Worm (Caenorhabditis elegans) whole organism, L4 larva: ENCODE data around the gene rnf-121.

Experiments
- F10B5.3 ChIP-seq: sonication (generic microtip); optimal IDR thresholded peaks from 2 replicates; lab custom pipeline; 2016; ENCODE audit warnings: mild to moderate bottlenecking, missing genetic modification characterization, missing compliant biosample characterization
- F49E8.2 ChIP-seq: sonication (generic microtip); optimal IDR thresholded peaks from 2 replicates; lab custom pipeline; 2016; ENCODE audit warnings: missing compliant biosample characterization, mild to moderate bottlenecking, missing genetic modification characterization, borderline replicate concordance
- R02D3.7 ChIP-seq: fragments of 150-350 bp; sonication (generic microtip); optimal IDR thresholded peaks from 3 replicates; lab custom pipeline; 2014; ENCODE audit warnings: missing biosample characterization, missing genetic modification characterization
- T20F7.1 ChIP-seq: fragments of 200-800 bp; sonication (Bioruptor generic); optimal IDR thresholded peaks from 2 replicates; lab custom pipeline; 2018; ENCODE audit warnings: mild to moderate bottlenecking, missing genetic modification characterization, missing compliant biosample characterization
- T26A8.4 ChIP-seq: fragments of 200-800 bp; sonication (Bioruptor generic); IDR thresholded peaks from 2 replicates; pipeline ENCODE4 v1.3.6; 2022; ENCODE audit warnings: missing genetic modification characterization, missing compliant biosample characterization
- ama-1 ChIP-seq: fragments of 150-350 bp; optimal IDR thresholded peaks from 2 replicates; lab custom pipeline; 2014; ENCODE audit warnings: inconsistent platforms, mixed read lengths
- arid-1 ChIP-seq: fragments of 200-800 bp; sonication (Bioruptor generic); conservative IDR thresholded peaks from 2 replicates; pipeline ENCODE4 v1.3.6; 2022; ENCODE audit warnings: missing genetic modification reagents, missing genetic modification characterization, missing compliant biosample characterization
- ceh-28 ChIP-seq: fragments of 150-350 bp; optimal IDR thresholded peaks from 2 replicates; lab custom pipeline; 2014; ENCODE audit warnings: missing biosample characterization, missing genetic modification reagents, missing genetic modification characterization
- ceh-82 ChIP-seq: sonication (generic microtip); optimal IDR thresholded peaks from 2 replicates; lab custom pipeline; 2017; ENCODE audit warnings: missing biosample characterization, missing genetic modification characterization
- ces-1 ChIP-seq: fragments of 150-350 bp; sonication (generic microtip); optimal IDR thresholded peaks from 4 replicates; lab custom pipeline; 2014; ENCODE audit warnings: missing biosample characterization, missing genetic modification reagents, missing genetic modification characterization
- ctbp-1 ChIP-seq: fragments of 200-800 bp; sonication (Bioruptor generic); IDR thresholded peaks from 2 replicates; pipeline ENCODE4 v1.3.6; 2022; ENCODE audit warnings: missing genetic modification reagents, missing genetic modification characterization, missing compliant biosample characterization
- daf-8 ChIP-seq: fragments of 200-800 bp; sonication (Bioruptor generic); IDR thresholded peaks from 2 replicates; pipeline ENCODE4 v1.3.6; 2022; ENCODE audit warnings: missing genetic modification characterization, missing compliant biosample characterization
- dmd-8 ChIP-seq: fragments of 200-800 bp; sonication (Bioruptor generic); IDR thresholded peaks from 2 replicates; pipeline ENCODE4 v1.3.6; 2022; ENCODE audit warnings: missing genetic modification characterization, missing compliant biosample characterization
- duxl-1 ChIP-seq: sonication (generic microtip); optimal IDR thresholded peaks from 2 replicates; lab custom pipeline; 2016; ENCODE audit warnings: mild to moderate bottlenecking, missing genetic modification characterization, moderate library complexity, missing compliant biosample characterization; ENCODE audit not compliant: poor library complexity
- dve-1 ChIP-seq: sonication (generic microtip); optimal IDR thresholded peaks from 2 replicates; lab custom pipeline; 2017; ENCODE audit warnings: antibody characterized with exemption, mild to moderate bottlenecking, missing genetic modification characterization, missing compliant biosample characterization; ENCODE audit not compliant: insufficient read depth
- egl-27 ChIP-seq: sonication (generic microtip); optimal IDR thresholded peaks from 3 replicates; lab custom pipeline; 2017; ENCODE audit warnings: missing biosample characterization, missing genetic modification reagents, missing genetic modification characterization
- egl-43 ChIP-seq: fragments of 200-800 bp; sonication (Bioruptor generic); IDR thresholded peaks from 2 replicates; pipeline ENCODE4 v1.3.6; 2022; ENCODE audit warnings: missing genetic modification reagents, missing genetic modification characterization, missing compliant biosample characterization
- hif-1 ChIP-seq, 2 experiments: sonication (generic microtip); optimal IDR thresholded peaks; 2 replicates each; lab custom pipeline; 2016 to 2017; ENCODE audit warnings: missing compliant biosample characterization in 2 of 2, missing genetic modification characterization in 2 of 2, missing genetic modification reagents in 2 of 2, missing genotype in 2 of 2, mild to moderate bottlenecking in 1 of 2
- hlh-30 ChIP-seq: sonication (generic microtip); optimal IDR thresholded peaks from 2 replicates; lab custom pipeline; 2017; ENCODE audit warnings: antibody characterized with exemption, mild to moderate bottlenecking, missing genetic modification characterization, missing compliant biosample characterization; ENCODE audit not compliant: insufficient read depth
- lim-7 ChIP-seq: fragments of 200-800 bp; sonication (Bioruptor generic); IDR thresholded peaks from 2 replicates; pipeline ENCODE4 v1.3.6; 2022; ENCODE audit warnings: missing genetic modification characterization, missing compliant biosample characterization
- lin-38 ChIP-seq: fragments of 200-800 bp; sonication (Bioruptor generic); IDR thresholded peaks from 2 replicates; pipeline ENCODE4 v1.3.6; 2022; ENCODE audit warnings: missing genetic modification reagents, missing genetic modification characterization, missing compliant biosample characterization
- lsy-2 ChIP-seq, 2 experiments: fragments of 150-350 bp in 1 of 2; sonication (generic microtip) in 1 of 2; optimal IDR thresholded peaks; 2 replicates each; lab custom pipeline; 2014 to 2017; ENCODE audit warnings: missing biosample characterization in 2 of 2, missing genetic modification characterization in 2 of 2
- madf-5 ChIP-seq, 2 experiments: fragments of 200-800 bp; sonication (Bioruptor generic); IDR thresholded peaks; 2 replicates each; pipeline ENCODE4 v1.3.6; 2022; ENCODE audit warnings: missing compliant biosample characterization in 2 of 2, missing genetic modification characterization in 2 of 2
- mep-1 ChIP-seq: fragments of 150-350 bp; sonication (generic microtip); optimal IDR thresholded peaks from 3 replicates; lab custom pipeline; 2014; ENCODE audit warnings: missing biosample characterization, missing genetic modification characterization
- mxl-2 ChIP-seq: fragments of 200-800 bp; sonication (Bioruptor generic); conservative IDR thresholded peaks from 2 replicates; pipeline ENCODE4 v1.3.6; 2022; ENCODE audit warnings: missing genetic modification reagents, missing genetic modification characterization, missing compliant biosample characterization
- mxl-3 ChIP-seq: fragments of 200-800 bp; sonication (Bioruptor generic); optimal IDR thresholded peaks from 2 replicates; lab custom pipeline; 2018; ENCODE audit warnings: mild to moderate bottlenecking, missing genetic modification characterization, missing compliant biosample characterization
- nhr-102 ChIP-seq: sonication (generic microtip); optimal IDR thresholded peaks from 2 replicates; lab custom pipeline; 2016; ENCODE audit warnings: mild to moderate bottlenecking, missing genetic modification characterization, moderate library complexity, missing compliant biosample characterization
- nhr-11 ChIP-seq: fragments of 150-350 bp; optimal IDR thresholded peaks from 2 replicates; lab custom pipeline; 2014; ENCODE audit warnings: missing biosample characterization, missing genetic modification characterization
- nhr-111 ChIP-seq: fragments of 200-800 bp; sonication (Bioruptor generic); optimal IDR thresholded peaks from 2 replicates; lab custom pipeline; 2018; ENCODE audit warnings: mild to moderate bottlenecking, missing genetic modification characterization, missing compliant biosample characterization
- nhr-237 ChIP-seq: sonication (generic microtip); optimal IDR thresholded peaks from 2 replicates; lab custom pipeline; 2017; ENCODE audit warnings: missing biosample characterization, missing genetic modification characterization
- nhr-28 ChIP-seq: fragments of 150-350 bp; optimal IDR thresholded peaks from 2 replicates; lab custom pipeline; 2014; ENCODE audit warnings: missing biosample characterization, missing genetic modification characterization
- nhr-48 ChIP-seq: sonication (generic microtip); optimal IDR thresholded peaks from 2 replicates; lab custom pipeline; 2016; ENCODE audit warnings: mild to moderate bottlenecking, missing genetic modification characterization, missing compliant biosample characterization
- nhr-6 ChIP-seq: fragments of 150-350 bp; optimal IDR thresholded peaks from 2 replicates; lab custom pipeline; 2014; ENCODE audit warnings: missing biosample characterization, missing genetic modification characterization
- pha-4 ChIP-seq, 2 experiments: fragments of 150-350 bp in 1 of 2; fragments of 200-800 bp in 1 of 2; sonication (Bioruptor generic) in 1 of 2; IDR thresholded peaks in 1 of 2; optimal IDR thresholded peaks in 1 of 2; 2 replicates each; pipeline versions ENCODE4 v1.3.6 to Lab custom; 2014 to 2022; ENCODE audit warnings: missing genetic modification characterization in 2 of 2, missing genetic modification reagents in 2 of 2, missing biosample characterization in 1 of 2, missing compliant biosample characterization in 1 of 2
- php-3 ChIP-seq: fragments of 200-800 bp; sonication (Bioruptor generic); IDR thresholded peaks from 2 replicates; pipeline ENCODE4 v1.3.6; 2022; ENCODE audit warnings: missing genetic modification reagents, missing genetic modification characterization, missing compliant biosample characterization
- set-16 ChIP-seq: fragments of 200-800 bp; sonication (Bioruptor generic); IDR thresholded peaks from 2 replicates; pipeline ENCODE4 v1.3.6; 2022; ENCODE audit warnings: missing genetic modification reagents, missing genetic modification characterization, missing compliant biosample characterization
- unc-39 ChIP-seq: sonication (generic microtip); optimal IDR thresholded peaks from 2 replicates; lab custom pipeline; 2017; ENCODE audit warnings: missing biosample characterization, missing genetic modification characterization
- zag-1 ChIP-seq: fragments of 150-350 bp; optimal IDR thresholded peaks from 2 replicates; lab custom pipeline; 2014; ENCODE audit warnings: missing biosample characterization, missing genetic modification characterization
- zfp-2 ChIP-seq: sonication (generic microtip); optimal IDR thresholded peaks from 2 replicates; lab custom pipeline; 2016; ENCODE audit warnings: mild to moderate bottlenecking, missing genetic modification characterization, missing compliant biosample characterization
- zfp-3 ChIP-seq: fragments of 200-800 bp; sonication (Bioruptor generic); conservative IDR thresholded peaks from 2 replicates; pipeline ENCODE4 v1.3.6; 2022; ENCODE audit warnings: missing genetic modification reagents, missing genetic modification characterization, missing compliant biosample characterization

rnf-121 gene

ce11 chrIII:4160937-4161336 is 9.8 kb downstream of the rnf-121 start, which contains the start of gene C01G12.16 (continued):
- TF ChIP-seq nhr-6: no peak
- TF ChIP-seq zag-1 (tag; lab: Kevin White, UChicago): no peak

ce11 chrIII:4157298-4157697 is 13.5 kb downstream of the rnf-121 start, which contains the start of gene C16C10.9:
Gene C16C10.9 (minus strand): TSS chrIII:4157398.
- no peak for TF ChIP-seq mxl-2 (GFP tag; lab: Robert Waterston, UW)
- TF ChIP-seq pha-4 (GFP tag; IDR thresholded peaks at IDR 0.05; lab: Robert Waterston, UW): no peak
- no peak for TF ChIP-seq pha-4 (tag; optimal IDR thresholded peaks at IDR 0.05; lab: Kevin White, UChicago)
- TF ChIP-seq madf-5 (GFP tag; IDR thresholded peaks at IDR 0.05; lab: Robert Waterston, UW): no peak
- no peak for TF ChIP-seq T20F7.1 (GFP tag; lab: Kevin White, UChicago)
- TF ChIP-seq F10B5.3 (tag; lab: Kevin White, UChicago): no peak
- no peak for TF ChIP-seq mxl-3 (GFP tag; lab: Kevin White, UChicago)

- TF ChIP-seq nhr-237 (no peak), ctbp-1 (GFP tag; lab: Robert Waterston, UW) (no peak), R02D3.7 (no peak), egl-43 (GFP tag; lab: Robert Waterston, UW) (no peak), lsy-2 (tag; optimal IDR thresholded peaks at IDR 0.05; lab: Kevin White, UChicago) (peak in 1 of 2 experiments; percentile 41), hif-1 (tag; optimal IDR thresholded peaks at IDR 0.05; lab: Kevin White, UChicago) (no peak)
Measured at ce11 chrIII:4153299-4153698, 17.5 kb downstream of the rnf-121 start, which contains the start of gene glod-4. Gene glod-4 (plus strand): TSS chrIII:4153599.

- TF ChIP-seq lin-38: peak; percentile 21; the same call in 1 of the 2 replicates
- TF ChIP-seq ctbp-1 (GFP tag; lab: Robert Waterston, UW): 0 out of 2 replicates have a peak, but pooled peaks have one; percentile 22
- peak; percentile 65 for TF ChIP-seq ama-1
- TF ChIP-seq duxl-1: peak; percentile 6
- TF ChIP-seq T20F7.1 (GFP tag; lab: Kevin White, UChicago): peak; percentile 49
- TF ChIP-seq lim-7 (GFP tag; lab: Robert Waterston, UW): 0 out of 2 replicates have a peak, but pooled peaks have one; percentile 27
- no peak for TF ChIP-seq egl-27 (tag; lab: Kevin White, UChicago)
- 0 out of 2 replicates have a peak, but pooled peaks have one; percentile 16 for TF ChIP-seq zfp-3
- no peak for TF ChIP-seq arid-1 (GFP tag; lab: Robert Waterston, UW)
Measured at ce11 chrIII:4152828-4153227, 17.9 kb downstream of the rnf-121 start.

- no peak for TF ChIP-seq ces-1 (GFP tag; lab: Kevin White, UChicago)
- TF ChIP-seq T26A8.4: no peak
- TF ChIP-seq daf-8 (GFP tag; lab: Robert Waterston, UW): no peak
- TF ChIP-seq set-16 (GFP tag; lab: Robert Waterston, UW): peak; percentile 70
- TF ChIP-seq madf-5 (GFP tag; IDR thresholded peaks at IDR 0.05; lab: Robert Waterston, UW): no peak
- no peak for TF ChIP-seq hlh-30 (tag; lab: Kevin White, UChicago)
- TF ChIP-seq dve-1 (tag; lab: Kevin White, UChicago): no peak
- TF ChIP-seq, all 104 proteins: peak for 1
Measured at ce11 chrIII:4152309-4152708, 18.4 kb downstream of the rnf-121 start.

ce11 chrIII:4151548-4152104 is 19.1 kb downstream of the rnf-121 start, which contains the start of the genes wht-3 and har-1:
Gene wht-3 (minus strand): TSS chrIII:4151598.
Gene har-1 (plus strand): TSS chrIII:4152054.
- no peak for TF ChIP-seq nhr-111 (GFP tag; lab: Kevin White, UChicago)
- TF ChIP-seq nhr-11 (tag; lab: Kevin White, UChicago): peak; percentile 52
- TF ChIP-seq unc-39 (tag; lab: Kevin White, UChicago): no peak
- peak in 1 of 2 experiments; percentile 57 for TF ChIP-seq lsy-2 (tag; optimal IDR thresholded peaks at IDR 0.05; lab: Kevin White, UChicago)
- TF ChIP-seq F49E8.2: peak; percentile 27
- no peak for TF ChIP-seq lin-38
- TF ChIP-seq nhr-102 (tag; lab: Kevin White, UChicago): no peak
- TF ChIP-seq ceh-28 (tag; lab: Kevin White, UChicago): no peak
- peak; percentile 4 for TF ChIP-seq mep-1 (tag; lab: Kevin White, UChicago)
- no peak for TF ChIP-seq F10B5.3 (tag; lab: Kevin White, UChicago)
- TF ChIP-seq ceh-82 (tag; lab: Kevin White, UChicago): no peak
- TF ChIP-seq hif-1 (tag; optimal IDR thresholded peaks at IDR 0.05; lab: Kevin White, UChicago): no peak
- no peak for TF ChIP-seq zfp-2 (tag; lab: Kevin White, UChicago)
- TF ChIP-seq php-3 (GFP tag; lab: Robert Waterston, UW): no peak
- peak; percentile 38 for TF ChIP-seq nhr-28
- no peak for TF ChIP-seq nhr-48 (tag; lab: Kevin White, UChicago)
- TF ChIP-seq dmd-8 (GFP tag; lab: Robert Waterston, UW): no peak
- TF ChIP-seq dve-1 (tag; lab: Kevin White, UChicago): peak; percentile 27
